Worm (Caenorhabditis elegans) whole organism, late embryonic: ENCODE results near the gene B0001.4.

Experiments
- C08G9.2 ChIP-seq: sonication (generic microtip); optimal IDR thresholded peaks from 2 replicates; lab custom pipeline; 2016; ENCODE audit warnings: mild to moderate bottlenecking, missing genetic modification characterization, moderate library complexity, missing compliant biosample characterization
- K09A11.1 ChIP-seq: sonication (generic microtip); optimal IDR thresholded peaks from 2 replicates; lab custom pipeline; 2017; ENCODE audit warnings: antibody characterized with exemption, mild to moderate bottlenecking, missing genetic modification characterization, missing compliant biosample characterization; ENCODE audit not compliant: insufficient read depth
- ama-1 ChIP-seq: fragments of 150-350 bp; optimal IDR thresholded peaks from 2 replicates; lab custom pipeline; 2014
- ceh-14 ChIP-seq: sonication (generic microtip); optimal IDR thresholded peaks from 2 replicates; lab custom pipeline; 2016; ENCODE audit warnings: missing genotype, missing genetic modification characterization, missing compliant biosample characterization
- ceh-19 ChIP-seq: fragments of 200-800 bp; sonication (Bioruptor generic); optimal IDR thresholded peaks from 2 replicates; lab custom pipeline; 2018; ENCODE audit warnings: mild to moderate bottlenecking, missing genetic modification characterization, missing compliant biosample characterization
- ceh-2 ChIP-seq: sonication (generic microtip); optimal IDR thresholded peaks from 2 replicates; lab custom pipeline; 2016; ENCODE audit warnings: missing genotype, missing genetic modification characterization, missing compliant biosample characterization
- ceh-22 ChIP-seq: sonication (generic microtip); optimal IDR thresholded peaks from 2 replicates; lab custom pipeline; 2017; ENCODE audit warnings: missing biosample characterization, missing genetic modification characterization
- ceh-24 ChIP-seq: sonication (generic microtip); optimal IDR thresholded peaks from 2 replicates; lab custom pipeline; 2016; ENCODE audit warnings: mild to moderate bottlenecking, missing genetic modification characterization, missing compliant biosample characterization
- ceh-30 ChIP-seq: fragments of 150-350 bp; optimal IDR thresholded peaks from 2 replicates; lab custom pipeline; 2014; ENCODE audit warnings: missing biosample characterization, missing genetic modification characterization
- ceh-31 ChIP-seq: sonication (generic microtip); optimal IDR thresholded peaks from 2 replicates; lab custom pipeline; 2016; ENCODE audit warnings: missing genetic modification characterization, missing compliant biosample characterization
- ceh-48 ChIP-seq: sonication (generic microtip); optimal IDR thresholded peaks from 2 replicates; lab custom pipeline; 2016; ENCODE audit warnings: missing genetic modification characterization, inconsistent platforms, missing compliant biosample characterization
- ceh-9 ChIP-seq: sonication (generic microtip); optimal IDR thresholded peaks from 2 replicates; lab custom pipeline; 2016; ENCODE audit warnings: mild to moderate bottlenecking, missing genetic modification characterization, inconsistent platforms, missing compliant biosample characterization
- che-1 ChIP-seq: sonication (generic microtip); optimal IDR thresholded peaks from 2 replicates; lab custom pipeline; 2016; ENCODE audit warnings: mild to moderate bottlenecking, missing genetic modification characterization, missing compliant biosample characterization
- dve-1 ChIP-seq: sonication (generic microtip); optimal IDR thresholded peaks from 2 replicates; lab custom pipeline; 2017; ENCODE audit warnings: antibody characterized with exemption, mild to moderate bottlenecking, missing genetic modification characterization, missing compliant biosample characterization
- elt-4 ChIP-seq: sonication (generic microtip); optimal IDR thresholded peaks from 2 replicates; lab custom pipeline; 2016; ENCODE audit warnings: missing genetic modification characterization, missing compliant biosample characterization
- eyg-1 ChIP-seq: sonication (generic microtip); optimal IDR thresholded peaks from 2 replicates; lab custom pipeline; 2016; ENCODE audit warnings: missing genotype, missing genetic modification characterization, missing compliant biosample characterization
- fax-1 ChIP-seq: sonication (generic microtip); optimal IDR thresholded peaks from 2 replicates; lab custom pipeline; 2016; ENCODE audit warnings: missing genotype, missing genetic modification characterization, missing compliant biosample characterization
- fkh-10 ChIP-seq: fragments of 150-350 bp; optimal IDR thresholded peaks from 2 replicates; lab custom pipeline; 2014; ENCODE audit warnings: missing biosample characterization, missing genetic modification reagents, missing genetic modification characterization
- hlh-15 ChIP-seq: sonication (generic microtip); optimal IDR thresholded peaks from 2 replicates; lab custom pipeline; 2016; ENCODE audit warnings: missing genetic modification characterization, missing compliant biosample characterization
- hlh-6 ChIP-seq: sonication (generic microtip); optimal IDR thresholded peaks from 2 replicates; lab custom pipeline; 2016; ENCODE audit warnings: missing genotype, missing genetic modification characterization, missing compliant biosample characterization
- lim-6 ChIP-seq: sonication (generic microtip); optimal IDR thresholded peaks from 2 replicates; lab custom pipeline; 2016; ENCODE audit warnings: missing genetic modification characterization, missing compliant biosample characterization
- nfya-1 ChIP-seq: sonication (generic microtip); optimal IDR thresholded peaks from 2 replicates; lab custom pipeline; 2017; ENCODE audit warnings: missing genetic modification characterization, mild to moderate bottlenecking, missing compliant biosample characterization, antibody characterized with exemption, moderate library complexity
- nhr-232 ChIP-seq: sonication (generic microtip); optimal IDR thresholded peaks from 2 replicates; lab custom pipeline; 2016; ENCODE audit warnings: missing genetic modification characterization, missing compliant biosample characterization
- pag-3 ChIP-seq: sonication (generic microtip); optimal IDR thresholded peaks from 2 replicates; lab custom pipeline; 2016; ENCODE audit warnings: missing compliant biosample characterization, missing genetic modification characterization, borderline replicate concordance
- pat-9 ChIP-seq: fragments of 200-800 bp; sonication (Bioruptor generic); optimal IDR thresholded peaks from 2 replicates; lab custom pipeline; 2018; ENCODE audit warnings: mild to moderate bottlenecking, missing genetic modification characterization, moderate library complexity, missing compliant biosample characterization
- pha-4 ChIP-seq: fragments of 150-350 bp; optimal IDR thresholded peaks from 2 replicates; lab custom pipeline; 2018; ENCODE audit warnings: missing biosample characterization, missing genetic modification reagents, missing genetic modification characterization
- pros-1 ChIP-seq: fragments of 150-350 bp; optimal IDR thresholded peaks from 2 replicates; lab custom pipeline; 2014; ENCODE audit warnings: missing biosample characterization, missing genetic modification reagents, missing genetic modification characterization
- rnt-1 ChIP-seq: sonication (generic microtip); optimal IDR thresholded peaks from 2 replicates; lab custom pipeline; 2016; ENCODE audit warnings: missing genetic modification characterization, missing compliant biosample characterization
- sox-4 ChIP-seq: sonication (generic microtip); optimal IDR thresholded peaks from 2 replicates; lab custom pipeline; 2017; ENCODE audit warnings: mild to moderate bottlenecking, missing genetic modification characterization, inconsistent platforms, missing compliant biosample characterization
- tbx-7 ChIP-seq: sonication (generic microtip); optimal IDR thresholded peaks from 2 replicates; lab custom pipeline; 2016; ENCODE audit warnings: missing genotype, missing genetic modification characterization, missing compliant biosample characterization
- ttx-3 ChIP-seq: sonication (generic microtip); optimal IDR thresholded peaks from 2 replicates; lab custom pipeline; 2016; ENCODE audit warnings: missing genetic modification reagents, missing genetic modification characterization, missing compliant biosample characterization
- unc-3 ChIP-seq, 2 experiments: fragments of 200-800 bp in 1 of 2; sonication (Bioruptor generic) in 1 of 2; sonication (generic microtip) in 1 of 2; conservative IDR thresholded peaks in 1 of 2; optimal IDR thresholded peaks in 1 of 2; 2 replicates each; pipeline versions ENCODE4 v1.3.6 to Lab custom; 2016 to 2022; ENCODE audit warnings: missing compliant biosample characterization in 2 of 2, missing genetic modification characterization in 2 of 2, missing genetic modification reagents in 1 of 2
- unc-42 ChIP-seq: sonication (generic microtip); optimal IDR thresholded peaks from 2 replicates; lab custom pipeline; 2016; ENCODE audit warnings: missing genotype, missing genetic modification characterization, missing compliant biosample characterization
- unc-86 ChIP-seq: sonication (generic microtip); optimal IDR thresholded peaks from 2 replicates; lab custom pipeline; 2016; ENCODE audit warnings: missing genetic modification characterization, missing compliant biosample characterization
- zip-5 ChIP-seq: sonication (generic microtip); optimal IDR thresholded peaks from 2 replicates; lab custom pipeline; 2016; ENCODE audit warnings: missing genetic modification characterization, missing compliant biosample characterization
- ztf-16 ChIP-seq: sonication (generic microtip); optimal IDR thresholded peaks from 2 replicates; lab custom pipeline; 2017; ENCODE audit warnings: missing genetic modification characterization, missing compliant biosample characterization

Gene B0001.4

ce11 chrIV:12143231-12143630, 5.2 kb upstream of the B0001.4 start, which contains the start of gene B0001.5:
TSS of gene B0001.5 (minus strand) at chrIV:12143331.
- no peak for TF ChIP-seq ztf-16 (tag; lab: Kevin White, UChicago)

- TF ChIP-seq ama-1 (lab: Kevin White, UChicago), result no peak
- TF ChIP-seq unc-86 (tag; lab: Kevin White, UChicago), result no peak
- no peak for TF ChIP-seq pag-3 (tag; lab: Kevin White, UChicago)
- TF ChIP-seq fax-1 (tag; lab: Kevin White, UChicago), result no peak
- no peak for TF ChIP-seq ceh-9 (tag; lab: Kevin White, UChicago)
- TF ChIP-seq ceh-19 (GFP tag; lab: Kevin White, UChicago), result no peak
- TF ChIP-seq nhr-232 (tag; lab: Kevin White, UChicago), result no peak
- TF ChIP-seq che-1 (tag; lab: Kevin White, UChicago), result no peak
- TF ChIP-seq nfya-1 (tag; lab: Kevin White, UChicago), result no peak
- TF ChIP-seq unc-42 (tag; lab: Kevin White, UChicago), result no peak
- TF ChIP-seq zip-5, result no peak
These were observed 3.0 kb upstream of the B0001.4 start, which contains the start of gene B0001.8 for ce11 chrIV:12140959-12141358. TSS of gene B0001.8 (minus strand) at chrIV:12141059.

ce11 chrIV:12134991-12135390, 3.0 kb downstream of the B0001.4 start:
- TF ChIP-seq lim-6 (no peak), pha-4 (tag; lab: Kevin White, UChicago) (no peak), ceh-24 (tag; lab: Kevin White, UChicago) (no peak), pros-1 (tag; lab: Kevin White, UChicago) (no peak), sox-4 (tag; lab: Kevin White, UChicago) (no peak), unc-42 (tag; lab: Kevin White, UChicago) (no peak), tbx-7 (tag; lab: Kevin White, UChicago) (no peak), che-1 (tag; lab: Kevin White, UChicago) (no peak), dve-1 (tag; lab: Kevin White, UChicago) (no peak)

- TF ChIP-seq ceh-2 (no peak), ttx-3 (tag; lab: Kevin White, UChicago) (no peak), sox-4 (tag; lab: Kevin White, UChicago) (no peak), K09A11.1 (tag; lab: Kevin White, UChicago) (no peak), elt-4 (tag; lab: Kevin White, UChicago) (no peak), ceh-48 (no peak)
These were observed 4.2 kb downstream of the B0001.4 start for ce11 chrIV:12133776-12134175.

ce11 chrIV:12131308-12132072, 6.5 kb downstream of the B0001.4 start:
- TF ChIP-seq ceh-22 (tag; lab: Kevin White, UChicago) (no peak), pha-4 (tag; lab: Kevin White, UChicago) (no peak), ceh-31 (tag; lab: Kevin White, UChicago) (no peak), rnt-1 (tag; lab: Kevin White, UChicago) (no peak), fkh-10 (no peak), C08G9.2 (tag; lab: Kevin White, UChicago) (no peak), hlh-6 (tag; lab: Kevin White, UChicago) (no peak), unc-3 (GFP tag; conservative IDR thresholded peaks at IDR 0.05; lab: Robert Waterston, UW) (no peak), unc-3 (tag; optimal IDR thresholded peaks at IDR 0.05; lab: Kevin White, UChicago) (no peak), eyg-1 (tag; lab: Kevin White, UChicago) (no peak), nhr-232 (tag; lab: Kevin White, UChicago) (no peak), pat-9 (tag; lab: Kevin White, UChicago) (no peak), zip-5 (no peak), hlh-15 (tag; lab: Kevin White, UChicago) (no peak), ceh-14 (tag; lab: Kevin White, UChicago) (no peak), pag-3 (tag; lab: Kevin White, UChicago) (no peak), fax-1 (tag; lab: Kevin White, UChicago) (no peak), ceh-30 (tag; lab: Kevin White, UChicago) (no peak)
